Worm (Caenorhabditis elegans) whole organism, early embryonic: ENCODE measurements around the gene C15H11.11.

Source experiments
- B0310.2 ChIP-seq: sonication (generic microtip); optimal IDR thresholded peaks from 2 replicates; lab custom pipeline; 2016; ENCODE audit warnings: mild to moderate bottlenecking, missing genetic modification characterization, missing compliant biosample characterization
- F13C5.2 ChIP-seq: sonication (generic microtip); optimal IDR thresholded peaks from 2 replicates; lab custom pipeline; 2017; ENCODE audit warnings: mild to moderate bottlenecking, missing genetic modification characterization, inconsistent platforms, missing compliant biosample characterization
- aly-1 ChIP-seq: sonication (generic microtip); optimal IDR thresholded peaks from 2 replicates; lab custom pipeline; 2016; ENCODE audit warnings: missing genetic modification characterization, missing compliant biosample characterization
- ama-1 ChIP-seq: fragments of 150-350 bp; optimal IDR thresholded peaks from 2 replicates; lab custom pipeline; 2014
- ceh-13 ChIP-seq: fragments of 200-800 bp; sonication (Bioruptor generic); optimal IDR thresholded peaks from 2 replicates; lab custom pipeline; 2018; ENCODE audit warnings: mild to moderate bottlenecking, missing genetic modification characterization, missing compliant biosample characterization
- ceh-36 ChIP-seq: sonication (generic microtip); optimal IDR thresholded peaks from 2 replicates; lab custom pipeline; 2016; ENCODE audit warnings: missing genetic modification characterization, inconsistent platforms, missing compliant biosample characterization
- ets-7 ChIP-seq: sonication (generic microtip); optimal IDR thresholded peaks from 2 replicates; lab custom pipeline; 2016; ENCODE audit warnings: missing genotype, missing genetic modification characterization, missing compliant biosample characterization
- flt-1 ChIP-seq: fragments of 200-800 bp; sonication (Bioruptor generic); IDR thresholded peaks from 2 replicates; pipeline ENCODE4 v1.3.6; 2022; ENCODE audit warnings: missing genetic modification characterization, missing compliant biosample characterization
- hmbx-1 ChIP-seq: sonication (generic microtip); optimal IDR thresholded peaks from 2 replicates; lab custom pipeline; 2016; ENCODE audit warnings: mild to moderate bottlenecking, missing genetic modification characterization, missing compliant biosample characterization
- hmg-4 ChIP-seq: fragments of 200-800 bp; sonication (Bioruptor generic); optimal IDR thresholded peaks from 2 replicates; lab custom pipeline; 2018; ENCODE audit warnings: mild to moderate bottlenecking, missing genetic modification characterization, missing compliant biosample characterization
- hnd-1 ChIP-seq: sonication (generic microtip); optimal IDR thresholded peaks from 2 replicates; lab custom pipeline; 2016; ENCODE audit warnings: missing genetic modification characterization, missing compliant biosample characterization
- pes-1 ChIP-seq: fragments of 200-800 bp; sonication (Bioruptor generic); IDR thresholded peaks from 2 replicates; pipeline ENCODE4 v1.3.6; 2022; ENCODE audit warnings: missing genetic modification reagents, missing genetic modification characterization, missing compliant biosample characterization
- scrt-1 ChIP-seq: fragments of 200-800 bp; sonication (Bioruptor generic); IDR thresholded peaks from 2 replicates; pipeline ENCODE4 v1.3.6; 2022; ENCODE audit warnings: missing genetic modification characterization, missing compliant biosample characterization
- sea-1 ChIP-seq: fragments of 200-800 bp; sonication (Bioruptor generic); conservative IDR thresholded peaks from 2 replicates; pipeline ENCODE4 v1.3.6; 2022; ENCODE audit warnings: missing genetic modification characterization, missing compliant biosample characterization
- tbx-11 ChIP-seq: fragments of 200-800 bp; sonication (Bioruptor generic); IDR thresholded peaks from 2 replicates; pipeline ENCODE4 v1.3.6; 2022; ENCODE audit warnings: missing genetic modification characterization, missing compliant biosample characterization
- tbx-37 ChIP-seq: fragments of 200-800 bp; sonication (Bioruptor generic); conservative IDR thresholded peaks from 2 replicates; pipeline ENCODE4 v1.3.6; 2022; ENCODE audit warnings: missing genetic modification reagents, missing genetic modification characterization, missing compliant biosample characterization
- tra-4 ChIP-seq: sonication (generic microtip); optimal IDR thresholded peaks from 2 replicates; lab custom pipeline; 2017; ENCODE audit warnings: missing genetic modification characterization, missing compliant biosample characterization

The C15H11.11 gene

DNA sequence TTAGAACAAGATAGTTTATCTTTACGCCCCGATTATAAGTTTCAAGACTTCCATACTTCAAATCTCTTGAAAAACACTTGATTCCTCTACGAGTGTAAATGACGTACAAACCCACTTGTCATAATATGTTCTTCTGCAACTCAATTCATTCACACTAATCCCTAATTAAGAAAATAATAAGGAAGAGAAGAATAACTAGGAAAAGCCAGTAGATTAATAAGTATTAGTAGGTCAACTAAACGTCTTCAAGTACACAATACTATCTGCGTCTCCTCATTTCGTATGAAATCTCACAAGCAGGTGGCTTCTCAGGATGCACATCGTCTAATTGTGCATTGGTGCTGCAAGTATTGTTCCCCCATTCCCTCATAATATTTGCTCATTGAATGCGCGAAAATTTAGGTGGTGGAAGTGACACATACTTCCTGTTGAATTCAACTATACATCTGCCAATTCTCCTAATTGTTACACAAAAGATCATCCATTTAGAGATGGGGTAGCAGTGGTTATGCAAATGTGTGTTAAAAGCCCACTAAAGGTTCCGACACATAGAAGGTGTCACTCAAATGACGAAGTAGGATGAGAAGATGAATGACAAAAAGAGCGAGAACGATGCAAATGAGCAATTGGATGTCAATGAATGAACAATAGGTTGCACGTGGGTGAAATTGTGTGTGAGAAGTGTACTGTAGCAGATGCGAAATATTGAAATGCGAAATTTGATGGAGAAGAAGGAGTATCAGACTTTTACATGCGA, 11.9 kb downstream of the C15H11.11 start:
- TF ChIP-seq scrt-1 (GFP tag; lab: Robert Waterston, UW) = no peak
- peak; percentile 34 for TF ChIP-seq ceh-36 (tag; lab: Kevin White, UChicago)

DNA sequence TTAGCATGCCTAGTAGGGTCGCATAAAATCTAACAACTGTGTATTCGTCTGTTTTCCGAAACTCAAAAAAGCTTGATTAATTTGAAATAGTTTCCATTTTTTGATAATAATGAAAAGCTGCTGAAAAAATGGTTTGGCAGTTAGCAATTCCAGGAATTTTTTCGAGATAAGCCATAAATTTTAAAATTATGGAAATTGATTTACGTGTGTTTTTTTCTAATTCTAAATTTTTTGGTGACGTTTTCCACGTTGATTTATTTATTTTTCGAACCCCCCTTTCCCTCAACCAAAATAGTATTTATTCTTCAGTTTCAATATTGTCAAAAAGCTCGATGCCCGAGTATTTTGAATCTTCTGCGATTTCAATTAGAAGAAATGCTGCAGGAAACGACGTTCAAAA, 13.6 kb downstream of the C15H11.11 start, which contains the start of gene F23B12.1:
TSS of gene F23B12.1 (plus strand) at position 301 of the 400 bp plus-strand sequence.
- TF ChIP-seq hmg-4 (GFP tag; lab: Kevin White, UChicago) = no peak

DNA sequence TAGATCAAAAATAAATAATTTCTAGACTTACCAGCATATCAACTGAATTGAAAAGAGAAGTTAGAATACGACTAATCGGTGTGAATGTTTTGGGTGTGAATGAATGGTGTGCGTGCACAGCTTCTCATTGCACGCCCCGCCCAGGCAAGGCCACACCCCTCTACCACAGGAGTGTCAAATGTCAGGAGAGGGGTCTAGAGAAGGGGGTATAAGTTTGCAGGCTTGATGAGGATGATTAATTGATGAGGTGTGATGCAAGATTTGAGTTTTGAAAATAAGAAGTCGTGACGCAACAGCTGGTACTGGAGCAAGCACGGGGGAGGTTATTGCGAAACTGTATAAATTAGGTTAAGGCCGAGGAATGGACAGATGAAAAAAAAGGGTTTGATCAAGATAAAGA, 17.0 kb downstream of the C15H11.11 start, which contains the start of gene egl-1:
TSS of gene egl-1 (minus strand) at position 101 of the 400 bp plus-strand sequence.
- no peak for TF ChIP-seq hmbx-1 (tag; lab: Kevin White, UChicago)
- TF ChIP-seq ceh-13 (GFP tag; lab: Kevin White, UChicago) = no peak
- TF ChIP-seq aly-1 (tag; lab: Kevin White, UChicago) = no peak
- TF ChIP-seq tra-4 = no peak

DNA sequence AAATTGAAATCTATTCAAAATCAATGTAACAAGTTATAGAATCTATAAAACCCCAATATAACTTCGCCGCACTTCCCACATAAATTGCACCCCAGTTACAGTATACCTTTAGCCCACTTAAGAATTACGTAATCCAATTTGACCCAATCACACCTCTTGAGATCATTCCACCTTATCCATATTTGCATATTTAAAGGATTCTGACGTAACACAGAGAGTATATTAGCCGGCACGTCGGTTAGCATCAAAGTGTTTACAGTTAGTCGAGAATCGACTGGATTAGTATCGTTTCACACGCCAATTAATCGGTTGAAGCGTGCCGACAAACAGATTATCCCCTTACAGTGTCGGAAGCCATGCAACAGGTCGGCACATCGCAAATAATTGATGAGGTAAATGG, 18.3 kb downstream of the C15H11.11 start:
- TF ChIP-seq ceh-36 (tag; lab: Kevin White, UChicago) (peak; percentile 71), scrt-1 (GFP tag; lab: Robert Waterston, UW) (no peak)

DNA sequence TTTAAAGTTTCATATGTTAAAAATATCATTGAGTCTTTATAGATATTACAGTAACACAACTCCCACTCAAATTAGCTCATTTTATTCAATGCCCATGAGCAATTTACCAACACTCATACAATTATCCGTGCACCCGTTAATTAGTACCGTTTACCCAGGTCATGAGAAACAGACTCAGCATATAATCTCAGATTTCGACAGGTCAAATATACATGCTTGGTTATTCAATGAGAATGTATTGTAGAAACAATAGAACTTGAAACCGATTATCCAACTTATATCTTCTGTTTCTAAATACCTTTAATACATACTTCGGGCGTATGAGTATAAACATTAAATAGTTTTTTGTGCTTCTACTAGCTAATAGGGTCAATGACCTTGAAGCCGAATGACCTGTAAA, 20.9 kb downstream of the C15H11.11 start:
- TF ChIP-seq tbx-37 (GFP tag; lab: Robert Waterston, UW) (no peak), ama-1 (lab: Kevin White, UChicago) (no peak), sea-1 (GFP tag; lab: Robert Waterston, UW) (no peak), ets-7 (tag; lab: Kevin White, UChicago) (no peak), hmg-4 (GFP tag; lab: Kevin White, UChicago) (no peak), hnd-1 (tag; lab: Kevin White, UChicago) (no peak), pes-1 (GFP tag; lab: Robert Waterston, UW) (no peak), tra-4 (no peak), F13C5.2 (tag; lab: Kevin White, UChicago) (no peak), ceh-13 (GFP tag; lab: Kevin White, UChicago) (no peak), scrt-1 (GFP tag; lab: Robert Waterston, UW) (no peak), B0310.2 (tag; lab: Kevin White, UChicago) (no peak), aly-1 (tag; lab: Kevin White, UChicago) (no peak), flt-1 (GFP tag; lab: Robert Waterston, UW) (no peak), hmbx-1 (tag; lab: Kevin White, UChicago) (no peak)

DNA sequence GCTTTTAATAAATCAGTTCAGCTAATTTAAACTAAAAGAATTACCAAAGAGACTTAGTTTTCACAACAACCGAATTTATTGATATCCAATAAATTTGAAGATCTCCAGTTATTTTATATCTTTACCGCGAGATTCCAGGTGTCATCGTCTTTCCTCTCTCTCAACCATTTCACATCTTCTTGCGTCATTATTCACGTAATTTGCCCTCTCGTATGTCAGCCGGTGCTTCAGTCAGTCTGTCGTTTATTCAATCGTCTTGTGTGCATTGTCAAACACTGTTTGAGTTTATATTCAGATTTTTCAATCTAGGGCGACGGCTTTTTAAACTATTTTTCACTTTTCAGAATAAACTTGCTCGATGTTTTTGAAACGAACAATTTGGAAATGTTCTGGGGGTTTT, 22.1 kb downstream of the C15H11.11 start:
- TF ChIP-seq F13C5.2 (tag; lab: Kevin White, UChicago) (no peak), hnd-1 (tag; lab: Kevin White, UChicago) (no peak), tra-4 (no peak), tbx-37 (GFP tag; lab: Robert Waterston, UW) (no peak), B0310.2 (tag; lab: Kevin White, UChicago) (no peak), tbx-11 (GFP tag; lab: Robert Waterston, UW) (no peak), scrt-1 (GFP tag; lab: Robert Waterston, UW) (no peak), sea-1 (GFP tag; lab: Robert Waterston, UW) (no peak), hmbx-1 (tag; lab: Kevin White, UChicago) (no peak), ets-7 (tag; lab: Kevin White, UChicago) (no peak), aly-1 (tag; lab: Kevin White, UChicago) (no peak), ama-1 (lab: Kevin White, UChicago) (no peak), hmg-4 (GFP tag; lab: Kevin White, UChicago) (no peak), flt-1 (GFP tag; lab: Robert Waterston, UW) (no peak), ceh-13 (GFP tag; lab: Kevin White, UChicago) (no peak)

DNA sequence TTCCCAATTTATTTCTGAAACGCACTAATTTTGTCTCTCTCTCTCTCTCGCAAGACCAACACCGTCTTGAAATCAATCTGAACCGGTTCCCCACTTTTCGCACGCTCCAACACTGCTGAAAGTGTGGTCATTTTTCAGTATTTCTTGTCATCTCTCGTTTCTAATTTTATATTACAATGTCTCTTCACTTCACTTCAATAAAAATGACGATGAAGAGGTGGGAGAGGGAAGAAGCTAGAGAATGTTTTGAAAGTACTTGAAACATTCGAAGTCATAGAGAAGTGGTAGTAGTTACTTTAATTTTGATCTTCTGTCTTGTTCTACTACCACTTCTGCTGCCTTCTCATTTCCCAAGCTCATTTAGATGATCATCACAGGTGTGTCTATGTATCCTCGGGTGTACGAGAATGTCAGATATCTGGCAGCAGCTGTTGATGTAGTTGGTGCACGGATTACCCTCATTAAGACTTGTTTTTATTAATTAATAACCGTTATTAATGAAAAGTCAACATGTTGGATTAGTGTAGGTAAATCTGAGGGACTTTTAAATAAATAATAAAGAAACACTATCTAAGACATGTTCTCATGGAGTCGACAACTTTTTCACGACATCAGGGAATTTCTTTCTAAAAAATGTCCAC, 22.9 kb downstream of the C15H11.11 start:
- TF ChIP-seq ama-1 (lab: Kevin White, UChicago) = no peak
- TF ChIP-seq ceh-13 (GFP tag; lab: Kevin White, UChicago) = no peak

DNA sequence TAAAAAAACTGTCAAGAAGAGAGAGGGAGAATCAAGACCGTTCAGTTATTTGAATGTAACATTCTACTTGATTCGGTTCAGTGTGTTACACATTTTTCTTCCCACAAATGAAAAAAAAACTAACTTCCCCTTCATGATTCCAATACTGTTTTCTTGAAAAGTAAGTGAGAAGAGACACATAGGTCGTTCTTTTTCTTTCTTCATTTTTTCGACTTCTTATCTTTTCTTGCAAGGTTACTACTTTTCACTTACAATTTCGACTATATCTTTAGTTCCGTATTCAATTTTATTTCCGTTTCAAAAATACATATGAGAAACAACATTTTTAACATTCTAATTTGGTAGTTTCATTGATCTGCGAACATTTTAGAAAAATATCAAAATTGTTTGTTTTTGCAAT, 23.9 kb downstream of the C15H11.11 start:
- TF ChIP-seq F13C5.2 (tag; lab: Kevin White, UChicago) = no peak

DNA sequence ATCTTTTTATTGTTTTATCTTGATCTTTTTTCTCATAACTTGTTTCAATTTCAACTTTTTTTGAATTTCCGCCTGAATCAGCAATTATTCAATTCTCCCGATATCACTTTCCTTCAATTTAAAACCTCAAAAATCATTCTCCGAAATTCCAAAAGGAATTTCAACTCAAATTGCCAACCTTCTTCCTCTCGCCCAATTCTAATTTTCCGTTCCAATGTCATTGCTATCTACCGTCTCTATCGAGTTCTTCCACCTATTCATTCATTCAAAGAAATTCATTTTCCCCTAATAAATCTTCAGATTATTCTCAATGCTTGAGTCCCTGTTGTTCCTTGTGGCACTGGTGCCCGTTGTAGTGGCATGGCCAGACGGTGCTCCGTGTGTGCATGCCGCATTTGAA, 25.5 kb downstream of the C15H11.11 start, which contains the start of gene F23B12.4:
TSS of gene F23B12.4 (plus strand) at position 301 of the 400 bp plus-strand sequence.
- TF ChIP-seq tbx-11 (GFP tag; lab: Robert Waterston, UW) = no peak
- TF ChIP-seq tra-4 = no peak
- TF ChIP-seq tbx-37 (GFP tag; lab: Robert Waterston, UW) = no peak
- TF ChIP-seq hmbx-1 (tag; lab: Kevin White, UChicago) = no peak
- TF ChIP-seq scrt-1 (GFP tag; lab: Robert Waterston, UW) = no peak
- no peak for TF ChIP-seq ceh-36 (tag; lab: Kevin White, UChicago)
- TF ChIP-seq aly-1 (tag; lab: Kevin White, UChicago) = no peak
- TF ChIP-seq hmg-4 (GFP tag; lab: Kevin White, UChicago) = no peak
